Worm (Caenorhabditis elegans): ENCODE data around the gene T12G3.6.

T12G3.6 gene

DNA sequence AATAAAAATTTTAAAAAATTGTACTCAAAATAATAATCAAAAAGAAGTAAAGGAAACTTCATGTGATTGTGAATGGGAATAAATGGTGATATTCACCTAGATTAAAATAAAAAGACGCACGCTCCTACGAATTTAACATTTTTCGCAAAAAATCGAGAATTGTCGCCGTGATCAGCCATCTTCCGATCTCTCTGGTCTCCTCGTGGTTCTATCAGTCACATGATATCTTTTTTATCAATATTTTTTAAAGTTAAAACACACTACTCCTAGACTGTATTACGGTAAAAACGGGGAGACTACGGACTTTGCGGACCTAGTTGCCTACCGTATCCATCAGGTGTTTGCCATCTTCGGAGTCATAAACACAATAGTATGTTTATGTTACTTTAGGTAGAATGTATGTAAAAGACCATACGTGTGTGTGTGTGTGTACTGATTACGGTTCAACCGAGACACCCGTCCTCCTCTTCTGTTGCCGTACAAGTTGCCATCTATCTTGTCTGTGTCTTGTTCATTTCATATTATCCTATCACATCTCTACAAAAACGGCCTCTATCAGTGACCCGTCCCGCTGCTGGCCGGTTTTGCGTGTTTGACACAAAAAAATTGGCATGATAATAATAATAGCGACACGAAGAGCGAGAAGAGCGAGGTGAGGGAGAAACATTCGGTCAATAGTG is 15.6 kb upstream of the T12G3.6 start, which contains the start of gene T12G3.2 (continued):
- TF ChIP-seq ceh-44 (GFP tag; IDR thresholded peaks at IDR 0.05) (no peak), unc-62 (GFP tag; optimal IDR thresholded peaks at IDR 0.05 in 1 of 2) (no peak), unc-62 (tag; optimal IDR thresholded peaks at IDR 0.05) (no peak), daf-16 (GFP tag; optimal IDR thresholded peaks at IDR 0.05) (no peak), daf-16 (tag; optimal IDR thresholded peaks at IDR 0.05) (peak; percentile 92), saeg-2 (GFP tag; IDR thresholded peaks at IDR 0.05) (0 out of 2 replicates have a peak, but pooled peaks have one; percentile 42), F44E2.7 (GFP tag; IDR thresholded peaks at IDR 0.05) (no peak), nhr-41 (GFP tag; IDR thresholded peaks at IDR 0.05) (peak; percentile 27; the same call in 1 of the 2 replicates), ama-1 (optimal IDR thresholded peaks at IDR 0.05) (no peak), zfp-2 (tag; optimal IDR thresholded peaks at IDR 0.05) (no peak), mdl-1 (tag; optimal IDR thresholded peaks at IDR 0.05) (no peak), lsy-2 (tag; optimal IDR thresholded peaks at IDR 0.05) (peak in 1 of 2 experiments; percentile 35), hmg-1.1 (GFP tag; IDR thresholded peaks at IDR 0.05) (no peak), unc-39 (tag; optimal IDR thresholded peaks at IDR 0.05) (no peak), fos-1 (tag; optimal IDR thresholded peaks at IDR 0.05) (no peak), F10B5.3 (tag; optimal IDR thresholded peaks at IDR 0.05) (no peak), mes-2 (tag; optimal IDR thresholded peaks at IDR 0.05; ENCODE audit: poor library complexity, severe bottlenecking) (peak; percentile 48), ctbp-1 (GFP tag; IDR thresholded peaks at IDR 0.05) (no peak), lin-13 (GFP tag; optimal IDR thresholded peaks at IDR 0.05) (no peak), php-3 (GFP tag; IDR thresholded peaks at IDR 0.05) (no peak), ceh-20 (GFP tag; IDR thresholded peaks at IDR 0.05) (no peak), nhr-28 (tag; optimal IDR thresholded peaks at IDR 0.05) (peak; percentile 89), dmd-6 (GFP tag; IDR thresholded peaks at IDR 0.05) (peak; percentile 63; the same call in 1 of the 2 replicates), zip-11 (GFP tag; IDR thresholded peaks at IDR 0.05) (no peak), dve-1 (tag; optimal IDR thresholded peaks at IDR 0.05; ENCODE audit: insufficient read depth) (peak; percentile 4), nhr-6 (tag; optimal IDR thresholded peaks at IDR 0.05) (peak; percentile 21), lir-3 (tag; optimal IDR thresholded peaks at IDR 0.05) (no peak), ZK337.2 (GFP tag; IDR thresholded peaks at IDR 0.05) (no peak), pqm-1 (tag; optimal IDR thresholded peaks at IDR 0.05) (peak; percentile 91), nhr-102 (tag; optimal IDR thresholded peaks at IDR 0.05) (no peak), cey-2 (tag; optimal IDR thresholded peaks at IDR 0.05; ENCODE audit: borderline replicate concordance, insufficient read depth) (no peak), zip-2 (tag; optimal IDR thresholded peaks at IDR 0.05) (no peak), daf-8 (GFP tag; IDR thresholded peaks at IDR 0.05) (no peak), snpc-4 (tag; optimal IDR thresholded peaks at IDR 0.05) (no peak), lim-7 (GFP tag; IDR thresholded peaks at IDR 0.05) (no peak), nhr-11 (tag; optimal IDR thresholded peaks at IDR 0.05) (no peak), Y75B8A.6 (GFP tag; IDR thresholded peaks at IDR 0.05) (no peak), daf-12 (tag; optimal IDR thresholded peaks at IDR 0.05) (no peak), mxl-3 (GFP tag; optimal IDR thresholded peaks at IDR 0.05) (peak; percentile 71), nhr-10 (tag; optimal IDR thresholded peaks at IDR 0.05) (no peak), ztf-7 (tag; optimal IDR thresholded peaks at IDR 0.05) (no peak), lin-15B (tag; optimal IDR thresholded peaks at IDR 0.05) (no peak), snpc-1.2 (GFP tag; IDR thresholded peaks at IDR 0.05) (no peak), jun-1 (tag; optimal IDR thresholded peaks at IDR 0.05) (no peak), nhr-42 (GFP tag; IDR thresholded peaks at IDR 0.05) (no peak), F26F4.8 (GFP tag; conservative IDR thresholded peaks at IDR 0.05) (no peak), ztf-11 (tag; optimal IDR thresholded peaks at IDR 0.05) (no peak), tra-1 (GFP tag; IDR thresholded peaks at IDR 0.05) (no peak), fkh-10 (GFP tag; optimal IDR thresholded peaks at IDR 0.05) (no peak), dmd-9 (GFP tag; IDR thresholded peaks at IDR 0.05) (no peak), spr-1 (tag; optimal IDR thresholded peaks at IDR 0.05) (no peak), mep-1 (tag; optimal IDR thresholded peaks at IDR 0.05) (peak; percentile 29)

Measured in whole organism, L4 larva.